Worm (Caenorhabditis elegans) whole organism, early embryonic: Measurements from ENCODE around the gene D2096.11.
"Not testable (repeated sequence)": the region's sequence is repeated elsewhere in the genome, so short reads cannot be mapped to it uniquely, and the experiment has no call there.

ENCODE experiments used
- F13C5.2 ChIP-seq: sonication (generic microtip); optimal IDR thresholded peaks from 2 replicates; lab custom pipeline; 2017; ENCODE audit warnings: mild to moderate bottlenecking, missing genetic modification characterization, inconsistent platforms, missing compliant biosample characterization
- ama-1 ChIP-seq: fragments of 150-350 bp; optimal IDR thresholded peaks from 2 replicates; lab custom pipeline; 2014
- ceh-13 ChIP-seq: fragments of 200-800 bp; sonication (Bioruptor generic); optimal IDR thresholded peaks from 2 replicates; lab custom pipeline; 2018; ENCODE audit warnings: mild to moderate bottlenecking, missing genetic modification characterization, missing compliant biosample characterization
- ets-7 ChIP-seq: sonication (generic microtip); optimal IDR thresholded peaks from 2 replicates; lab custom pipeline; 2016; ENCODE audit warnings: missing genotype, missing genetic modification characterization, missing compliant biosample characterization
- hmbx-1 ChIP-seq: sonication (generic microtip); optimal IDR thresholded peaks from 2 replicates; lab custom pipeline; 2016; ENCODE audit warnings: mild to moderate bottlenecking, missing genetic modification characterization, missing compliant biosample characterization
- hnd-1 ChIP-seq: sonication (generic microtip); optimal IDR thresholded peaks from 2 replicates; lab custom pipeline; 2016; ENCODE audit warnings: missing genetic modification characterization, missing compliant biosample characterization
- tbx-11 ChIP-seq: fragments of 200-800 bp; sonication (Bioruptor generic); IDR thresholded peaks from 2 replicates; pipeline ENCODE4 v1.3.6; 2022; ENCODE audit warnings: missing genetic modification characterization, missing compliant biosample characterization
- tbx-37 ChIP-seq: fragments of 200-800 bp; sonication (Bioruptor generic); conservative IDR thresholded peaks from 2 replicates; pipeline ENCODE4 v1.3.6; 2022; ENCODE audit warnings: missing genetic modification reagents, missing genetic modification characterization, missing compliant biosample characterization

- TF ChIP-seq F13C5.2; tbx-37; hmbx-1 (tag; lab: Kevin White, UChicago); ama-1; hnd-1 (tag; lab: Kevin White, UChicago); ets-7 (tag; lab: Kevin White, UChicago); ceh-13 (GFP tag; lab: Kevin White, UChicago): not testable (repeated sequence)
- TF ChIP-seq tbx-11 (GFP tag; lab: Robert Waterston, UW) = peak; percentile 66
Measured at ce11 chrIV:8412538-8412937, 18.5 kb upstream of the D2096.11 start.
